Worm (Caenorhabditis elegans): ENCODE results near the gene phat-5.

ce11 chrV:4116071-4116470 is 6.2 kb downstream of the phat-5 start, which contains the start of gene T05B4.8:
- no peak for TF ChIP-seq cebp-1 (GFP tag; IDR thresholded peaks at IDR 0.05)
- no peak for TF ChIP-seq cebp-1 (tag; optimal IDR thresholded peaks at IDR 0.05)
- TF ChIP-seq unc-62 (GFP tag; optimal IDR thresholded peaks at IDR 0.05) = no peak
- TF ChIP-seq zim-3 (tag; optimal IDR thresholded peaks at IDR 0.05) = no peak
- TF ChIP-seq F57C9.4 (tag; optimal IDR thresholded peaks at IDR 0.05) = no peak
- no peak for TF ChIP-seq unc-130 (GFP tag; optimal IDR thresholded peaks at IDR 0.05)
